Worm (Caenorhabditis elegans) whole organism, L2 larva: ENCODE results near the gene srd-56.

Source experiments
- ZK546.5 ChIP-seq: sonication (generic microtip); optimal IDR thresholded peaks from 2 replicates; lab custom pipeline; 2017; ENCODE audit warnings: missing biosample characterization, missing genetic modification characterization
- ama-1 ChIP-seq: fragments of 150-350 bp; optimal IDR thresholded peaks from 2 replicates; lab custom pipeline; 2018; ENCODE audit warnings: inconsistent platforms
- elt-3 ChIP-seq: sonication (generic microtip); optimal IDR thresholded peaks from 2 replicates; lab custom pipeline; 2017; ENCODE audit warnings: missing biosample characterization, missing genetic modification characterization
- lin-11 ChIP-seq: fragments of 150-350 bp; sonication (generic microtip); optimal IDR thresholded peaks from 2 replicates; lab custom pipeline; 2014; ENCODE audit warnings: missing biosample characterization, missing genetic modification characterization, inconsistent platforms, mixed read lengths
- nhr-21 ChIP-seq: fragments of 150-350 bp; optimal IDR thresholded peaks from 2 replicates; lab custom pipeline; 2014; ENCODE audit warnings: missing biosample characterization, missing genetic modification characterization
- nhr-237 ChIP-seq: fragments of 150-350 bp; optimal IDR thresholded peaks from 2 replicates; lab custom pipeline; 2014; ENCODE audit warnings: missing biosample characterization, missing genetic modification characterization
- nhr-77 ChIP-seq: fragments of 150-350 bp; optimal IDR thresholded peaks from 2 replicates; lab custom pipeline; 2014; ENCODE audit warnings: missing biosample characterization, missing genetic modification characterization
- peb-1 ChIP-seq: fragments of 150-350 bp; optimal IDR thresholded peaks from 2 replicates; lab custom pipeline; 2014; ENCODE audit warnings: missing biosample characterization, missing genetic modification characterization
- zag-1 ChIP-seq: fragments of 150-350 bp; optimal IDR thresholded peaks from 2 replicates; lab custom pipeline; 2014; ENCODE audit warnings: missing biosample characterization, missing genetic modification characterization

DNA sequence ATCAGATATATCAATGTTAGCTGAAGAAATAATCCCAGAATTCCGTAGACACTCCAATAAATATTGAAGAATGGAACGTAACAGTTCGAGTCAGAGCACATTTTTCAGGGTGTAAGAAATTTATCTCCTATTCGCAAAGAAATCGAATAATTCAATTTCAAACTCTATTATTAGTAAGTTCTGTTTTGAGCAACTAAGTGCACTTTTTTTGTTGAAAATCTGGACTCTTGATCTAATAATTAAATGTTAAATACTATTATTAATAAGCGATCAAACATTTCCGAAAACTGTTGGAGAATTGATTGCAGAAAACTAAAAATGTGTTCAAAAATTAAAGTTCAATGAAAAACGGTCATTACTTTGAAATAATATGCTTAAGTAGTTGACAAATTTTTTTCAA, at the start of gene srd-56:
- no peak for TF ChIP-seq nhr-77 (tag; lab: Kevin White, UChicago)
- no peak for TF ChIP-seq nhr-21
- no peak for TF ChIP-seq elt-3 (tag; lab: Kevin White, UChicago)
- TF ChIP-seq ama-1 (lab: Kevin White, UChicago): no peak
- TF ChIP-seq zag-1 (tag; lab: Kevin White, UChicago): no peak
- TF ChIP-seq nhr-237: no peak
- TF ChIP-seq peb-1 (tag; lab: Kevin White, UChicago): no peak
- TF ChIP-seq lin-11 (tag; lab: Kevin White, UChicago): no peak
- TF ChIP-seq ZK546.5 (tag; lab: Kevin White, UChicago): no peak
